Fruit fly (Drosophila melanogaster) whole organism, wandering third instar larva: ENCODE data around the gene Oseg1.
A peak's percentile ranks its signal among the peaks of the same experiment; 100 is the strongest.

Source experiments
- Abd-B ChIP-seq: fragments of >200 bp; optimal IDR thresholded peaks from 2 replicates; lab custom pipeline; 2017; ENCODE audit warnings: missing biosample characterization, missing genetic modification characterization
- CG32264 ChIP-seq: fragments of 200-800 bp; sonication (Bioruptor generic); optimal IDR thresholded peaks from 2 replicates; lab custom pipeline; 2016; ENCODE audit warnings: missing biosample characterization, missing genetic modification characterization
- CG9705 ChIP-seq: fragments of 200-800 bp; sonication (Bioruptor generic); optimal IDR thresholded peaks from 2 replicates; lab custom pipeline; 2018; ENCODE audit warnings: missing biosample characterization, mild to moderate bottlenecking, missing genetic modification characterization
- CrebA ChIP-seq: fragments of 200-800 bp; sonication (Bioruptor generic); optimal IDR thresholded peaks from 2 replicates; lab custom pipeline; 2016; ENCODE audit warnings: missing biosample characterization, mild to moderate bottlenecking, missing genetic modification characterization, borderline replicate concordance
- Dfd ChIP-seq: fragments of >200 bp; optimal IDR thresholded peaks from 2 replicates; lab custom pipeline; 2017; ENCODE audit warnings: missing biosample characterization, missing genetic modification characterization
- Dif ChIP-seq: fragments of 200-275, 200-300 bp; sonication (Bioruptor generic); optimal IDR thresholded peaks from 2 replicates; lab custom pipeline; 2018; ENCODE audit warnings: missing biosample characterization, missing genetic modification characterization; ENCODE audit not compliant: partially characterized antibody
- GATAd ChIP-seq: sonication (Bioruptor generic); optimal IDR thresholded peaks from 2 replicates; lab custom pipeline; 2016; ENCODE audit warnings: missing biosample characterization, missing genetic modification characterization
- HLH106 ChIP-seq: fragments of 200-800 bp; optimal IDR thresholded peaks from 3 replicates; lab custom pipeline; 2019; ENCODE audit warnings: missing biosample characterization, mild to moderate bottlenecking, missing genetic modification characterization, moderate library complexity
- Hnf4 ChIP-seq: fragments of 200-800 bp; sonication (Bioruptor generic); optimal IDR thresholded peaks from 2 replicates; lab custom pipeline; 2016; ENCODE audit warnings: missing biosample characterization, mild to moderate bottlenecking, missing genetic modification characterization
- Hr78 ChIP-seq: fragments of >200 bp; optimal IDR thresholded peaks from 2 replicates; lab custom pipeline; 2017; ENCODE audit warnings: missing biosample characterization, missing genetic modification characterization
- Jra ChIP-seq: sonication (Bioruptor generic); optimal IDR thresholded peaks from 2 replicates; lab custom pipeline; 2016; ENCODE audit warnings: missing biosample characterization, missing genetic modification characterization
- Mio ChIP-seq: sonication (Bioruptor generic); optimal IDR thresholded peaks from 2 replicates; lab custom pipeline; 2016; ENCODE audit warnings: missing biosample characterization, missing genetic modification characterization
- Myc ChIP-seq: fragments of >200 bp; optimal IDR thresholded peaks from 2 replicates; lab custom pipeline; 2017
- N ChIP-seq: fragments of >200 bp; optimal IDR thresholded peaks from 2 replicates; lab custom pipeline; 2018; ENCODE audit warnings: missing biosample characterization, missing external identifiers, missing genetic modification characterization
- OdsH ChIP-seq: fragments of 200-800 bp; sonication (Bioruptor generic); optimal IDR thresholded peaks from 2 replicates; lab custom pipeline; 2016; ENCODE audit warnings: missing biosample characterization, mild to moderate bottlenecking, missing genetic modification characterization
- Rel ChIP-seq, 2 experiments: fragments of 200-800 bp; sonication (Bioruptor generic) in 1 of 2; optimal IDR thresholded peaks; 2 replicates in 1 of 2; 3 replicates in 1 of 2; lab custom pipeline; 2016 to 2019; ENCODE audit warnings: mild to moderate bottlenecking in 2 of 2, missing biosample characterization in 2 of 2, missing genetic modification characterization in 2 of 2, moderate library complexity in 1 of 2
- Sp1 ChIP-seq: fragments of 200-800 bp; sonication (Bioruptor generic); optimal IDR thresholded peaks from 3 replicates; lab custom pipeline; 2019; ENCODE audit warnings: missing biosample characterization, mild to moderate bottlenecking, missing genetic modification characterization, moderate library complexity
- Vsx2 ChIP-seq: fragments of 200-300, 225-300 bp; sonication (Bioruptor generic); optimal IDR thresholded peaks from 2 replicates; lab custom pipeline; 2018; ENCODE audit warnings: missing biosample characterization, missing genetic modification characterization; ENCODE audit not compliant: partially characterized antibody
- br ChIP-seq: fragments of 200-800 bp; sonication (Bioruptor generic); optimal IDR thresholded peaks from 2 replicates; lab custom pipeline; 2016; ENCODE audit warnings: missing biosample characterization, missing genetic modification characterization
- brk ChIP-seq: fragments of 200-800 bp; sonication (Bioruptor generic); optimal IDR thresholded peaks from 2 replicates; lab custom pipeline; 2016; ENCODE audit warnings: missing biosample characterization, mild to moderate bottlenecking, missing genetic modification characterization
- dl ChIP-seq, 2 experiments: fragments of 175-275, 200-275 bp in 1 of 2; fragments of 200-275 bp in 1 of 2; sonication (Bioruptor generic); optimal IDR thresholded peaks; lab custom pipeline; 2018; ENCODE audit warnings: mild to moderate bottlenecking in 2 of 2, missing biosample characterization in 2 of 2, missing genetic modification characterization in 2 of 2, moderate library complexity in 2 of 2; ENCODE audit not compliant: partially characterized antibody in 2 of 2, insufficient read depth in 1 of 2
- dmrt93B ChIP-seq: fragments of 200-800 bp; sonication (Bioruptor generic); optimal IDR thresholded peaks from 2 replicates; lab custom pipeline; 2018; ENCODE audit warnings: missing biosample characterization, mild to moderate bottlenecking, missing genetic modification characterization
- dsf ChIP-seq: sonication (Bioruptor generic); optimal IDR thresholded peaks from 2 replicates; lab custom pipeline; 2016; ENCODE audit warnings: missing biosample characterization, missing genetic modification characterization, borderline replicate concordance
- ey ChIP-seq: fragments of 200-800 bp; sonication (Bioruptor generic); optimal IDR thresholded peaks from 2 replicates; lab custom pipeline; 2016; ENCODE audit warnings: missing biosample characterization, missing genetic modification characterization
- foxo ChIP-seq, 2 experiments: fragments of 200-800 bp; sonication (Bioruptor generic); optimal IDR thresholded peaks; 2 replicates in 1 of 2; 3 replicates in 1 of 2; lab custom pipeline; 2016 to 2017; ENCODE audit warnings: missing biosample characterization in 2 of 2, missing genetic modification characterization in 2 of 2
- fru ChIP-seq: fragments of 200-800 bp; sonication (Bioruptor generic); optimal IDR thresholded peaks from 3 replicates; lab custom pipeline; 2016; ENCODE audit warnings: missing biosample characterization, mild to moderate bottlenecking, missing genetic modification characterization
- h ChIP-seq: fragments of 200-800 bp; sonication (Bioruptor generic); optimal IDR thresholded peaks from 3 replicates; lab custom pipeline; 2016; ENCODE audit warnings: missing biosample characterization, mild to moderate bottlenecking, missing genetic modification characterization
- jim ChIP-seq: fragments of 175-275, 200-325 bp; sonication (Bioruptor generic); optimal IDR thresholded peaks from 2 replicates; lab custom pipeline; 2016; ENCODE audit warnings: missing biosample characterization, mild to moderate bottlenecking, missing genetic modification characterization
- lola ChIP-seq: fragments of >200 bp; optimal IDR thresholded peaks from 2 replicates; lab custom pipeline; 2017; ENCODE audit warnings: missing biosample characterization, missing genetic modification characterization
- psq ChIP-seq: fragments of 200-800 bp; sonication (Bioruptor generic); optimal IDR thresholded peaks from 3 replicates; lab custom pipeline; 2017; ENCODE audit warnings: missing biosample characterization, mild to moderate bottlenecking, missing genetic modification characterization, moderate library complexity
- rgr ChIP-seq: fragments of 200-800 bp; sonication (Bioruptor generic); optimal IDR thresholded peaks from 3 replicates; lab custom pipeline; 2016; ENCODE audit warnings: missing biosample characterization, mild to moderate bottlenecking, missing genetic modification characterization
- sage ChIP-seq: fragments of 200-800 bp; sonication (Bioruptor generic); optimal IDR thresholded peaks from 2 replicates; lab custom pipeline; 2016; ENCODE audit warnings: missing biosample characterization, mild to moderate bottlenecking, missing genetic modification characterization
- sv ChIP-seq: fragments of 200-800 bp; sonication (Bioruptor generic); optimal IDR thresholded peaks from 3 replicates; lab custom pipeline; 2016; ENCODE audit warnings: missing biosample characterization, missing genetic modification characterization
- tai ChIP-seq: sonication (Bioruptor generic); optimal IDR thresholded peaks from 2 replicates; lab custom pipeline; 2016; ENCODE audit warnings: missing biosample characterization, missing genetic modification characterization
- usp ChIP-seq: fragments of >200 bp; optimal IDR thresholded peaks from 2 replicates; lab custom pipeline; 2017; ENCODE audit warnings: missing biosample characterization, missing genetic modification characterization
- woc ChIP-seq: sonication (Bioruptor generic); optimal IDR thresholded peaks from 2 replicates; lab custom pipeline; 2016; ENCODE audit warnings: missing biosample characterization, mild to moderate bottlenecking, missing genetic modification characterization

Oseg1 gene

dm6 chr3L:8447795-8448516, 35.3 kb upstream of the Oseg1 start:
- no peak for TF ChIP-seq HLH106
- TF ChIP-seq usp = no peak
- TF ChIP-seq, all 38 proteins: peak for 0

- TF ChIP-seq rgr (GFP tag; lab: Kevin White, UChicago) (peak; percentile 47), h (GFP tag; lab: Kevin White, UChicago) (peak; percentile 34), foxo (GFP tag; optimal IDR thresholded peaks at IDR 0.05; lab: Kevin White, UChicago) (peak in 1 of 2 experiments; percentile 55), N (GFP tag; lab: Kevin White, UChicago) (no peak), Vsx2 (no peak), fru (GFP tag; lab: Kevin White, UChicago) (peak; percentile 26), ey (GFP tag; lab: Kevin White, UChicago) (peak; percentile 32), psq (GFP tag; lab: Kevin White, UChicago) (peak; percentile 3), HLH106 (peak; percentile 16), br (peak; percentile 34), lola (GFP tag; lab: Kevin White, UChicago) (no peak)
These were observed 33.6 kb upstream of the Oseg1 start for dm6 chr3L:8446050-8446781.

dm6 chr3L:8445027-8445426, 32.4 kb upstream of the Oseg1 start:
- TF ChIP-seq tai (GFP tag; lab: Kevin White, UChicago) (no peak), CrebA (GFP tag; lab: Kevin White, UChicago) (no peak), HLH106 (peak; percentile 59), fru (GFP tag; lab: Kevin White, UChicago) (peak; percentile 38), dmrt93B (GFP tag; lab: Kevin White, UChicago) (no peak), Sp1 (GFP tag; lab: Kevin White, UChicago) (peak; percentile 11), OdsH (GFP tag; lab: Kevin White, UChicago) (no peak), dl (GFP tag; optimal IDR thresholded peaks at IDR 0.05; lab: Kevin White, UChicago; ENCODE audit: insufficient read depth in 1 of 2, partially characterized antibody in 2 of 2) (no peak)
- TF ChIP-seq, all 38 proteins: peak for 3

dm6 chr3L:8441745-8442575, 29.3 kb upstream of the Oseg1 start, which contains the start of gene Unr:
TSS of gene Unr (minus strand) at chr3L:8442381.
- TF ChIP-seq dsf (GFP tag; lab: Kevin White, UChicago) = peak; percentile 44
- TF ChIP-seq sage (GFP tag; lab: Kevin White, UChicago) = peak; percentile 45
- TF ChIP-seq brk (GFP tag; lab: Kevin White, UChicago) = peak; percentile 83
- no peak for TF ChIP-seq Hr78
- TF ChIP-seq Hnf4 (GFP tag; lab: Kevin White, UChicago) = peak; percentile 91
- TF ChIP-seq woc (GFP tag; lab: Kevin White, UChicago) = peak; percentile 54
- TF ChIP-seq jim (GFP tag; lab: Kevin White, UChicago) = peak; percentile 84
- TF ChIP-seq Rel (GFP tag; optimal IDR thresholded peaks at IDR 0.05; lab: Kevin White, UChicago) = no peak
- peak; percentile 64 for TF ChIP-seq Rel (tag; optimal IDR thresholded peaks at IDR 0.05; lab: Kevin White, UChicago)
- TF ChIP-seq fru (GFP tag; lab: Kevin White, UChicago) = peak; percentile 83
- TF ChIP-seq CrebA (GFP tag; lab: Kevin White, UChicago) = no peak
- TF ChIP-seq h (GFP tag; lab: Kevin White, UChicago) = peak; percentile 87
- TF ChIP-seq OdsH (GFP tag; lab: Kevin White, UChicago) = peak; percentile 76
- peak; percentile 82 for TF ChIP-seq Sp1 (GFP tag; lab: Kevin White, UChicago)
- TF ChIP-seq CG32264 (GFP tag; lab: Kevin White, UChicago) = peak; percentile 63
- TF ChIP-seq dmrt93B (GFP tag; lab: Kevin White, UChicago) = peak; percentile 44
- no peak for TF ChIP-seq Myc
- TF ChIP-seq ey (GFP tag; lab: Kevin White, UChicago) = peak; percentile 81
- TF ChIP-seq dl (GFP tag; optimal IDR thresholded peaks at IDR 0.05; lab: Kevin White, UChicago; ENCODE audit: insufficient read depth in 1 of 2, partially characterized antibody in 2 of 2) = no peak
- TF ChIP-seq psq (GFP tag; lab: Kevin White, UChicago) = peak; percentile 68
- TF ChIP-seq GATAd (GFP tag; lab: Kevin White, UChicago) = peak; percentile 45
- TF ChIP-seq tai (GFP tag; lab: Kevin White, UChicago) = peak; percentile 85
- TF ChIP-seq CG9705 (GFP tag; lab: Kevin White, UChicago) = peak; percentile 58
- peak in 1 of 2 experiments; percentile 89 for TF ChIP-seq foxo (GFP tag; optimal IDR thresholded peaks at IDR 0.05; lab: Kevin White, UChicago)
- no peak for TF ChIP-seq Abd-B (GFP tag; lab: Kevin White, UChicago)
- peak; percentile 87 for TF ChIP-seq br
- TF ChIP-seq Dfd (GFP tag; lab: Kevin White, UChicago) = peak; percentile 38
- no peak for TF ChIP-seq lola (GFP tag; lab: Kevin White, UChicago)
- peak; percentile 84 for TF ChIP-seq sv (GFP tag; lab: Kevin White, UChicago)
- TF ChIP-seq Dif (GFP tag; lab: Kevin White, UChicago) = no peak
- TF ChIP-seq Mio = peak; percentile 60
- TF ChIP-seq Jra (GFP tag; lab: Kevin White, UChicago) = peak; percentile 72
- peak; percentile 75 for TF ChIP-seq HLH106
- TF ChIP-seq rgr (GFP tag; lab: Kevin White, UChicago) = peak; percentile 90
- TF ChIP-seq Vsx2 = no peak
- peak; percentile 62 for TF ChIP-seq N (GFP tag; lab: Kevin White, UChicago)
